Fruit fly (Drosophila melanogaster) whole organism, embryonic: Measurements from ENCODE around the gene CG34284.

ENCODE experiments used
- Abd-B ChIP-seq: fragments of 200-800 bp; sonication (Bioruptor generic); optimal IDR thresholded peaks from 2 replicates; lab custom pipeline; 2018; ENCODE audit warnings: missing biosample characterization, mild to moderate bottlenecking, missing genetic modification characterization, moderate library complexity
- CG10565 ChIP-seq: fragments of 200-800 bp; sonication (Bioruptor generic); optimal IDR thresholded peaks from 3 replicates; lab custom pipeline; 2016; ENCODE audit warnings: missing biosample characterization, mild to moderate bottlenecking, missing genetic modification characterization
- CG10979 ChIP-seq: fragments of 200-800 bp; sonication (Bioruptor generic); optimal IDR thresholded peaks from 2 replicates; lab custom pipeline; 2018; ENCODE audit warnings: missing biosample characterization, mild to moderate bottlenecking, missing genetic modification characterization, moderate library complexity
- CG11560 ChIP-seq: fragments of 200-800 bp; sonication (Bioruptor generic); IDR thresholded peaks from 3 replicates; pipeline ENCODE4 v1.3.6; 2022; ENCODE audit warnings: missing biosample characterization, missing genetic modification characterization
- CG11695 ChIP-seq: fragments of 200-800 bp; sonication (Bioruptor generic); IDR thresholded peaks from 3 replicates; pipeline ENCODE4 v1.3.6; 2022; ENCODE audit warnings: missing biosample characterization, missing genetic modification characterization
- CG11696 ChIP-seq: fragments of 200-800 bp; sonication (Bioruptor generic); IDR thresholded peaks from 2 replicates; pipeline ENCODE4 v1.3.6; 2022; ENCODE audit warnings: missing biosample characterization, missing genetic modification characterization
- CG12391 ChIP-seq: fragments of 200-800 bp; sonication (Bioruptor generic); optimal IDR thresholded peaks from 3 replicates; lab custom pipeline; 2018; ENCODE audit warnings: missing biosample characterization, mild to moderate bottlenecking, missing genetic modification characterization, moderate library complexity
- CG13894 ChIP-seq: fragments of 200-800 bp; sonication (Bioruptor generic); optimal IDR thresholded peaks from 3 replicates; lab custom pipeline; 2018; ENCODE audit warnings: missing biosample characterization, mild to moderate bottlenecking, missing genetic modification characterization, moderate library complexity
- CG17912 ChIP-seq: fragments of 200-800 bp; sonication (Bioruptor generic); optimal IDR thresholded peaks from 2 replicates; lab custom pipeline; 2018; ENCODE audit warnings: missing biosample characterization, mild to moderate bottlenecking, missing genetic modification characterization
- CG18599 ChIP-seq: fragments of 200-800 bp; sonication (Bioruptor generic); optimal IDR thresholded peaks from 3 replicates; lab custom pipeline; 2017; ENCODE audit warnings: missing biosample characterization, missing genetic modification characterization, mild to moderate bottlenecking, moderate library complexity, missing genetic modification reagents
- CG3407 ChIP-seq: fragments of 200-800 bp; sonication (Bioruptor generic); optimal IDR thresholded peaks from 2 replicates; lab custom pipeline; 2018; ENCODE audit warnings: missing biosample characterization, mild to moderate bottlenecking, missing genetic modification characterization
- CG4730 ChIP-seq: fragments of 200-800 bp; sonication (Bioruptor generic); IDR thresholded peaks from 2 replicates; pipeline ENCODE4 v1.3.6; 2022; ENCODE audit warnings: missing biosample characterization, missing genetic modification characterization
- CG6654 ChIP-seq: fragments of 200-800 bp; sonication (Bioruptor generic); optimal IDR thresholded peaks from 2 replicates; lab custom pipeline; 2017; ENCODE audit warnings: missing biosample characterization, mild to moderate bottlenecking, missing genetic modification characterization
- CG7372 ChIP-seq: fragments of 200-800 bp; sonication (Bioruptor generic); IDR thresholded peaks from 2 replicates; pipeline ENCODE4 v1.3.6; 2022; ENCODE audit warnings: missing biosample characterization, missing genetic modification characterization
- CG7745 ChIP-seq: fragments of 200-800 bp; sonication (Bioruptor generic); optimal IDR thresholded peaks from 2 replicates; lab custom pipeline; 2018; ENCODE audit warnings: missing biosample characterization, mild to moderate bottlenecking, missing genetic modification characterization, moderate library complexity
- CG8089 ChIP-seq: fragments of 200-800 bp; sonication (Bioruptor generic); optimal IDR thresholded peaks from 3 replicates; lab custom pipeline; 2016; ENCODE audit warnings: missing biosample characterization, missing genetic modification characterization
- CG9876 ChIP-seq: fragments of 200-800 bp; sonication (Bioruptor generic); optimal IDR thresholded peaks from 2 replicates; lab custom pipeline; 2016; ENCODE audit warnings: missing biosample characterization, missing genetic modification characterization
- Dek ChIP-seq: fragments of 200-800 bp; sonication (Bioruptor generic); optimal IDR thresholded peaks from 3 replicates; lab custom pipeline; 2019; ENCODE audit warnings: missing biosample characterization, mild to moderate bottlenecking, missing genetic modification characterization, moderate library complexity
- Dip3 ChIP-seq: fragments of 200-800 bp; sonication (Bioruptor generic); optimal IDR thresholded peaks from 3 replicates; lab custom pipeline; 2016; ENCODE audit warnings: missing biosample characterization, missing genetic modification characterization
- Dp ChIP-seq: fragments of 200-800 bp; sonication (Bioruptor generic); optimal IDR thresholded peaks from 2 replicates; lab custom pipeline; 2018; ENCODE audit warnings: missing biosample characterization, mild to moderate bottlenecking, missing genetic modification characterization, moderate library complexity
- Dref ChIP-seq: fragments of 200-800 bp; sonication (Bioruptor generic); IDR thresholded peaks from 2 replicates; pipeline ENCODE4 v1.3.6; 2022; ENCODE audit warnings: missing biosample characterization, missing genetic modification characterization
- Elba2 ChIP-seq: fragments of 200-800 bp; sonication (Bioruptor generic); optimal IDR thresholded peaks from 3 replicates; lab custom pipeline; 2016; ENCODE audit warnings: missing biosample characterization, missing genetic modification characterization
- Gsc ChIP-seq: fragments of 200-800 bp; sonication (Bioruptor generic); IDR thresholded peaks from 2 replicates; pipeline ENCODE4 v1.3.6; 2022; ENCODE audit warnings: missing biosample characterization, missing genetic modification characterization
- H15 ChIP-seq: fragments of 200-800 bp; sonication (Bioruptor generic); IDR thresholded peaks from 3 replicates; pipeline ENCODE4 v1.3.6; 2022; ENCODE audit warnings: missing biosample characterization, missing genetic modification characterization
- HLHmδ ChIP-seq: fragments of 200-800 bp; sonication (Bioruptor generic); optimal IDR thresholded peaks from 2 replicates; lab custom pipeline; 2018; ENCODE audit warnings: missing biosample characterization, mild to moderate bottlenecking, missing genetic modification characterization, moderate library complexity
- Hmr ChIP-seq: fragments of 200-800 bp; sonication (Bioruptor generic); optimal IDR thresholded peaks from 3 replicates; lab custom pipeline; 2017; ENCODE audit warnings: mild to moderate bottlenecking, missing biosample characterization, missing genetic modification reagents, missing genetic modification characterization
- Hmx ChIP-seq: fragments of 200-800 bp; sonication (Bioruptor generic); optimal IDR thresholded peaks from 2 replicates; lab custom pipeline; 2016; ENCODE audit warnings: missing biosample characterization, missing genetic modification characterization
- Stat92E ChIP-seq, 3 experiments: fragments of >200 bp in 2 of 3; fragments of 200-800 bp in 1 of 3; sonication (Bioruptor generic) in 1 of 3; optimal IDR thresholded peaks; 2 replicates each; lab custom pipeline; 2017 to 2019; ENCODE audit warnings: missing biosample characterization in 3 of 3, missing genetic modification characterization in 3 of 3, mild to moderate bottlenecking in 1 of 3, moderate library complexity in 1 of 3
- bab2 ChIP-seq: fragments of 200-800 bp; sonication (Bioruptor generic); optimal IDR thresholded peaks from 2 replicates; lab custom pipeline; 2016; ENCODE audit warnings: missing biosample characterization, missing genetic modification characterization
- chinmo ChIP-seq: fragments of 200-800 bp; sonication (Bioruptor generic); IDR thresholded peaks from 4 replicates; pipeline ENCODE4 v1.3.6; 2022; ENCODE audit warnings: missing biosample characterization, missing genetic modification characterization; ENCODE audit not compliant: partially characterized antibody
- dati ChIP-seq: fragments of 200-800 bp; sonication (Bioruptor generic); IDR thresholded peaks from 2 replicates; pipeline ENCODE4 v1.3.6; 2022; ENCODE audit warnings: missing biosample characterization, missing genetic modification characterization
- eve ChIP-seq, 2 experiments: fragments of >200 bp; optimal IDR thresholded peaks; 2 replicates each; lab custom pipeline; 2017; ENCODE audit warnings: missing biosample characterization in 2 of 2, missing genetic modification characterization in 2 of 2
- fd64A ChIP-seq: fragments of 200-800 bp; sonication (Bioruptor generic); optimal IDR thresholded peaks from 3 replicates; lab custom pipeline; 2018; ENCODE audit warnings: missing biosample characterization, mild to moderate bottlenecking, missing genetic modification characterization
- fu2 ChIP-seq: fragments of 200-800 bp; sonication (Bioruptor generic); optimal IDR thresholded peaks from 2 replicates; lab custom pipeline; 2016; ENCODE audit warnings: missing biosample characterization, missing genetic modification characterization
- gcm ChIP-seq: fragments of 200-800 bp; sonication (Bioruptor generic); optimal IDR thresholded peaks from 2 replicates; lab custom pipeline; 2019; ENCODE audit warnings: missing biosample characterization, mild to moderate bottlenecking, missing genetic modification characterization, moderate library complexity
- inv ChIP-seq: fragments of 200-800 bp; sonication (Bioruptor generic); IDR thresholded peaks from 2 replicates; pipeline ENCODE4 v1.3.6; 2022; ENCODE audit warnings: missing biosample characterization, missing genetic modification characterization; ENCODE audit not compliant: partially characterized antibody
- jigr1 ChIP-seq: fragments of 200-800 bp; sonication (Bioruptor generic); IDR thresholded peaks from 3 replicates; pipeline ENCODE4 v1.3.6; 2022; ENCODE audit warnings: missing biosample characterization, missing genetic modification characterization
- lmd ChIP-seq: fragments of 200-800 bp; sonication (Bioruptor generic); IDR thresholded peaks from 2 replicates; pipeline ENCODE4 v1.3.6; 2022; ENCODE audit warnings: missing biosample characterization, missing genetic modification characterization
- mirr ChIP-seq: fragments of 200-800 bp; sonication (Bioruptor generic); optimal IDR thresholded peaks from 3 replicates; lab custom pipeline; 2018; ENCODE audit warnings: missing biosample characterization, mild to moderate bottlenecking, missing genetic modification characterization
- nau ChIP-seq: fragments of 200-800 bp; sonication (Bioruptor generic); optimal IDR thresholded peaks from 3 replicates; lab custom pipeline; 2017; ENCODE audit warnings: missing biosample characterization, mild to moderate bottlenecking, missing genetic modification characterization, missing genetic modification reagents
- nmo ChIP-seq: fragments of 200-800 bp; sonication (Bioruptor generic); optimal IDR thresholded peaks from 2 replicates; lab custom pipeline; 2018; ENCODE audit warnings: missing biosample characterization, mild to moderate bottlenecking, missing genetic modification characterization, moderate library complexity
- odd ChIP-seq: fragments of 200-800 bp; sonication (Bioruptor generic); optimal IDR thresholded peaks from 2 replicates; lab custom pipeline; 2017; ENCODE audit warnings: missing biosample characterization, mild to moderate bottlenecking, missing genetic modification characterization
- org-1 ChIP-seq: fragments of 200-800 bp; sonication (Bioruptor generic); optimal IDR thresholded peaks from 2 replicates; lab custom pipeline; 2017; ENCODE audit warnings: missing biosample characterization, missing genetic modification characterization
- p53 ChIP-seq: fragments of 200-800 bp; sonication (Bioruptor generic); optimal IDR thresholded peaks from 2 replicates; lab custom pipeline; 2016; ENCODE audit warnings: missing biosample characterization, missing genetic modification characterization
- phol ChIP-seq: fragments of 200-800 bp; sonication (Bioruptor generic); optimal IDR thresholded peaks from 3 replicates; lab custom pipeline; 2018; ENCODE audit warnings: missing biosample characterization, mild to moderate bottlenecking, missing genetic modification characterization, moderate library complexity
- slbo ChIP-seq: fragments of 200-800 bp; sonication (Bioruptor generic); IDR thresholded peaks from 2 replicates; pipeline ENCODE4 v1.3.6; 2022; ENCODE audit warnings: missing biosample characterization, missing genetic modification characterization
- toy ChIP-seq: fragments of 200-800 bp; sonication (Bioruptor generic); IDR thresholded peaks from 2 replicates; pipeline ENCODE4 v1.3.6; 2022; ENCODE audit warnings: missing biosample characterization, missing genetic modification characterization
- trh ChIP-seq: fragments of 200-800 bp; sonication (Bioruptor generic); optimal IDR thresholded peaks from 2 replicates; lab custom pipeline; 2016; ENCODE audit warnings: missing biosample characterization, missing genetic modification characterization
- zfh1 ChIP-seq: fragments of 200-800 bp; sonication (Bioruptor generic); IDR thresholded peaks from 3 replicates; pipeline ENCODE4 v1.3.6; 2022; ENCODE audit warnings: missing biosample characterization, missing genetic modification characterization

The CG34284 gene

dm6 chr3R:18917976-18918871, 15.5 kb upstream of the CG34284 start (continued):
- no peak for TF ChIP-seq H15 (GFP tag; lab: Robert Waterston, UW)
- peak; percentile 55 for TF ChIP-seq Hmr
- TF ChIP-seq p53 (GFP tag; lab: Kevin White, UChicago), result no peak
- TF ChIP-seq CG11560 (tag; lab: Robert Waterston, UW), result no peak
- no peak for TF ChIP-seq jigr1 (GFP tag; lab: Robert Waterston, UW)
- TF ChIP-seq fd64A (GFP tag; lab: Kevin White, UChicago), result no peak
- no peak for TF ChIP-seq CG7745 (tag; lab: Kevin White, UChicago)
- no peak for TF ChIP-seq CG6654 (GFP tag; lab: Kevin White, UChicago)
- TF ChIP-seq odd (GFP tag; lab: Kevin White, UChicago), result no peak
- no peak for TF ChIP-seq CG7372 (GFP tag; lab: Robert Waterston, UW)
- TF ChIP-seq CG3407, result peak; percentile 5
- TF ChIP-seq CG9876 (GFP tag; lab: Kevin White, UChicago), result no peak
- TF ChIP-seq Elba2 (GFP tag; lab: Kevin White, UChicago), result no peak
- no peak for TF ChIP-seq Dp (GFP tag; lab: Kevin White, UChicago)
- no peak for TF ChIP-seq org-1
- TF ChIP-seq inv (GFP tag; lab: Robert Waterston, UW), result no peak
- no peak for TF ChIP-seq CG8089 (GFP tag; lab: Kevin White, UChicago)
- no peak for TF ChIP-seq CG11695 (GFP tag; lab: Robert Waterston, UW)
- TF ChIP-seq CG10565 (GFP tag; lab: Kevin White, UChicago), result no peak
- no peak for TF ChIP-seq CG12391 (tag; lab: Kevin White, UChicago)
- TF ChIP-seq Dref (GFP tag; lab: Robert Waterston, UW), result no peak
- TF ChIP-seq trh (GFP tag; lab: Kevin White, UChicago), result no peak
- no peak for TF ChIP-seq CG10979 (tag; lab: Kevin White, UChicago)
- TF ChIP-seq CG18599, result peak; percentile 49
- TF ChIP-seq eve (GFP tag; optimal IDR thresholded peaks at IDR 0.05; lab: Kevin White, UChicago), result peak in 1 of 2 experiments; percentile 17
- peak; percentile 94 for TF ChIP-seq phol (tag; lab: Kevin White, UChicago)
- no peak for TF ChIP-seq lmd (GFP tag; lab: Robert Waterston, UW)
- no peak for TF ChIP-seq Abd-B (GFP tag; lab: Kevin White, UChicago)
- no peak for TF ChIP-seq slbo
- TF ChIP-seq dati (GFP tag; lab: Robert Waterston, UW), result no peak
- no peak for TF ChIP-seq Stat92E (GFP tag; optimal IDR thresholded peaks at IDR 0.05; lab: Kevin White, UChicago)
- TF ChIP-seq gcm, result no peak
- TF ChIP-seq CG17912, result peak; percentile 16
- TF ChIP-seq toy (GFP tag; lab: Robert Waterston, UW), result no peak
- no peak for TF ChIP-seq fu2 (GFP tag; lab: Kevin White, UChicago)
- peak; percentile 94 for TF ChIP-seq chinmo (GFP tag; lab: Robert Waterston, UW)
- no peak for TF ChIP-seq Gsc (GFP tag; lab: Robert Waterston, UW)
- peak; percentile 49 for TF ChIP-seq mirr (GFP tag; lab: Kevin White, UChicago)
- no peak for TF ChIP-seq Dek
- TF ChIP-seq nmo, result no peak
- no peak for TF ChIP-seq CG4730 (GFP tag; lab: Robert Waterston, UW)
- TF ChIP-seq zfh1, result no peak
- TF ChIP-seq CG13894 (tag; lab: Kevin White, UChicago), result peak; percentile 61
- no peak for TF ChIP-seq Hmx
- TF ChIP-seq HLHmδ (GFP tag; lab: Kevin White, UChicago), result no peak
- TF ChIP-seq bab2 (GFP tag; lab: Kevin White, UChicago), result no peak
- TF ChIP-seq nau (GFP tag; lab: Kevin White, UChicago), result peak; percentile 60
- no peak for TF ChIP-seq Dip3 (GFP tag; lab: Kevin White, UChicago)
- no peak for TF ChIP-seq CG11696
